Worm (Caenorhabditis elegans): ENCODE results near the gene C14C10.1.

ce11 chrV:12579299-12579698 is 8.8 kb upstream of the C14C10.1 start, which contains the start of gene E02A10.3:
- TF ChIP-seq unc-55 (GFP tag; optimal IDR thresholded peaks at IDR 0.05), result no peak
- no peak for TF ChIP-seq lsy-2 (tag; optimal IDR thresholded peaks at IDR 0.05)
- no peak for TF ChIP-seq nhr-12 (tag; optimal IDR thresholded peaks at IDR 0.05)
- TF ChIP-seq elt-1 (tag; optimal IDR thresholded peaks at IDR 0.05), result no peak
- no peak for TF ChIP-seq ztf-11 (tag; optimal IDR thresholded peaks at IDR 0.05)
- no peak for TF ChIP-seq blmp-1 (tag; optimal IDR thresholded peaks at IDR 0.05; ENCODE audit: insufficient read depth)
- TF ChIP-seq fos-1 (tag; optimal IDR thresholded peaks at IDR 0.05), result no peak
- TF ChIP-seq lin-13 (GFP tag; optimal IDR thresholded peaks at IDR 0.05), result no peak
- TF ChIP-seq aly-2 (tag; optimal IDR thresholded peaks at IDR 0.05), result no peak
- no peak for TF ChIP-seq mdl-1 (tag; optimal IDR thresholded peaks at IDR 0.05)

All from whole organism, L2 larva.